Worm (Caenorhabditis elegans) whole organism, L4 larva: ENCODE results near the gene fbl-1.

ENCODE experiments used
- ama-1 ChIP-seq: fragments of 150-350 bp; optimal IDR thresholded peaks from 2 replicates; lab custom pipeline; 2014; ENCODE audit warnings: inconsistent platforms, mixed read lengths
- dpl-1 ChIP-seq: fragments of 150-350 bp; optimal IDR thresholded peaks from 2 replicates; lab custom pipeline; 2014; ENCODE audit warnings: missing biosample characterization, missing genetic modification reagents, missing genetic modification characterization
- duxl-1 ChIP-seq: sonication (generic microtip); optimal IDR thresholded peaks from 2 replicates; lab custom pipeline; 2016; ENCODE audit warnings: mild to moderate bottlenecking, missing genetic modification characterization, moderate library complexity, missing compliant biosample characterization; ENCODE audit not compliant: poor library complexity
- lin-15B ChIP-seq: fragments of 150-350 bp; sonication (generic microtip); optimal IDR thresholded peaks from 3 replicates; lab custom pipeline; 2014; ENCODE audit warnings: missing biosample characterization, missing genetic modification characterization
- mdl-1 ChIP-seq, 2 experiments: fragments of 150-350 bp in 1 of 2; sonication (generic microtip) in 1 of 2; optimal IDR thresholded peaks; 2 replicates each; lab custom pipeline; 2014 to 2017; ENCODE audit warnings: missing biosample characterization in 2 of 2, missing genetic modification characterization in 2 of 2
- nhr-10 ChIP-seq: fragments of 150-350 bp; optimal IDR thresholded peaks from 2 replicates; lab custom pipeline; 2014; ENCODE audit warnings: missing biosample characterization, missing genetic modification characterization
- nhr-25 ChIP-seq: sonication (generic microtip); optimal IDR thresholded peaks from 2 replicates; lab custom pipeline; 2017; ENCODE audit warnings: missing genetic modification characterization, mild to moderate bottlenecking, missing compliant biosample characterization, antibody characterized with exemption, moderate library complexity, borderline replicate concordance; ENCODE audit not compliant: insufficient read depth
- nhr-6 ChIP-seq: fragments of 150-350 bp; optimal IDR thresholded peaks from 2 replicates; lab custom pipeline; 2014; ENCODE audit warnings: missing biosample characterization, missing genetic modification characterization
- nhr-76 ChIP-seq: fragments of 150-350 bp; optimal IDR thresholded peaks from 2 replicates; lab custom pipeline; 2014; ENCODE audit warnings: missing biosample characterization, missing genetic modification characterization
- tra-1 ChIP-seq: fragments of 200-800 bp; sonication (Bioruptor generic); IDR thresholded peaks from 2 replicates; pipeline ENCODE4 v1.3.6; 2022; ENCODE audit warnings: missing genetic modification reagents, missing genetic modification characterization, missing compliant biosample characterization
- unc-39 ChIP-seq: sonication (generic microtip); optimal IDR thresholded peaks from 2 replicates; lab custom pipeline; 2017; ENCODE audit warnings: missing biosample characterization, missing genetic modification characterization
- zip-2 ChIP-seq: fragments of 150-350 bp; optimal IDR thresholded peaks from 2 replicates; lab custom pipeline; 2014; ENCODE audit warnings: missing biosample characterization, missing genetic modification characterization

ce11 chrIV:9563079-9563478, 22.5 kb downstream of the fbl-1 start, which contains the start of gene col-122:
- TF ChIP-seq ama-1 = no peak
- no peak for TF ChIP-seq lin-15B
- no peak for TF ChIP-seq unc-39
- TF ChIP-seq zip-2 (tag; lab: Kevin White, UChicago) = no peak
- no peak for TF ChIP-seq tra-1
- TF ChIP-seq duxl-1 (tag; lab: Kevin White, UChicago) = no peak
- no peak for TF ChIP-seq nhr-25 (tag; lab: Kevin White, UChicago)
- no peak for TF ChIP-seq nhr-10
- no peak for TF ChIP-seq nhr-6 (tag; lab: Kevin White, UChicago)
- TF ChIP-seq dpl-1 (GFP tag; lab: Kevin White, UChicago) = no peak
- TF ChIP-seq nhr-76 = no peak
- TF ChIP-seq mdl-1 (tag; optimal IDR thresholded peaks at IDR 0.05; lab: Kevin White, UChicago) = no peak
